2 fruit fly cellular contexts compared by ENCODE assay signal in the genomic region with DNA sequence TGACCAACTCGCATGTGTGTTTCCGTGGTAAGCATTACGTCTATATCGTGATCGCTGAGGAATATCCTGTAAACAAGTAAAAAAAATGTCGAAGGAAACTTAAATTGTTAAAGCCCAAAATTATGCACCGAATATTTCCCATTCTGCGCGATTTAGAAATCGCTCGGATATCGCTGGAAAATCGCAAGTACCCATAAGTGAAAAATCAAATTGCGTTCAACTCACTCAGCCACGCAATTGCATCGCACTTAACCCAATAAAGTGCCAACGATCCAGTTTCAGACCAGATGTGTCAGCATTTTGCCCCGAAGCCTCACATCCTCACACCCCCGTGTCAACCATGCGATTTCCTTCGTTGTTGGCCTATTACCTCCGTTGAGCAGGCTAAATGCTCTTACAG.
TF ChIP-seq lines count a peak whose summit lies in the region.

No protein-coding gene starts in this region.

- TF ChIP-seq CTCF in whole organism, embryonic (GFP tag; optimal IDR thresholded peaks at IDR 0.05; lab: Kevin White, UChicago), result no peak

TF ChIP-seq in whole organism, embryonic, 481 proteins besides CTCF, POLR2A, EP300 and RAD21:
- TF ChIP-seq CG8359 (GFP tag; optimal IDR thresholded peaks at IDR 0.05; lab: Kevin White, UChicago; ENCODE audit: borderline replicate concordance) (peak; percentile 99), CG12219 (GFP tag; optimal IDR thresholded peaks at IDR 0.05; lab: Kevin White, UChicago) (no peak)

TF ChIP-seq in whole organism, wandering third instar larva, 38 proteins besides CTCF, POLR2A, EP300 and RAD21:
- no peak for TF ChIP-seq dmrt93B (GFP tag; optimal IDR thresholded peaks at IDR 0.05; lab: Kevin White, UChicago)
- peak; percentile 56 for TF ChIP-seq Myc (optimal IDR thresholded peaks at IDR 0.05; lab: Kevin White, UChicago)
TF ChIP-seq in whole organism, wandering third instar larva: peak in this region for 1.
